Worm (Caenorhabditis elegans): Measurements from ENCODE around the gene srz-19.

Gene srz-19

DNA sequence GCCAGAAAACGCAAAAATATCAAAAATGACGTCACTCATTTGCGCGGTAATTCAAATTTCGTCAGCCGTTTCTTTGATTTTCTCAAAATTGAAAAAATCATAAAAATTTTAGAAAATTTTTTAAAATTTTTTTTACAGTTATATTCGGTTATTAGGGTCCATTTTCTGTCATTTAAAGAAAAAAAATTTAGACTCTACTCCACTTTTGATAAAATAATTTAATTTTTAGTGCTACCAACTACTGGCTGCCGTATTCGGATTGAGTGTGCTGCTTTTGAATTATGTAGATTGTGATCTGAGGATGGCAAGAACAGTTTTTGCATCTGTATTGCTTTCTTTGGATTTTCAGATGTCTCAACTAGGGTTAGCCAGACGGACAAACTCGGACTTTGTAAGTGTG is 43.0 kb downstream of the srz-19 start, which contains the start of gene Y46C8AM.1:
Y46C8AM.1 (plus strand) TSS at position 301 of the 400 bp plus-strand sequence.
- no peak for TF ChIP-seq snpc-4 (tag; optimal IDR thresholded peaks at IDR 0.05)

DNA sequence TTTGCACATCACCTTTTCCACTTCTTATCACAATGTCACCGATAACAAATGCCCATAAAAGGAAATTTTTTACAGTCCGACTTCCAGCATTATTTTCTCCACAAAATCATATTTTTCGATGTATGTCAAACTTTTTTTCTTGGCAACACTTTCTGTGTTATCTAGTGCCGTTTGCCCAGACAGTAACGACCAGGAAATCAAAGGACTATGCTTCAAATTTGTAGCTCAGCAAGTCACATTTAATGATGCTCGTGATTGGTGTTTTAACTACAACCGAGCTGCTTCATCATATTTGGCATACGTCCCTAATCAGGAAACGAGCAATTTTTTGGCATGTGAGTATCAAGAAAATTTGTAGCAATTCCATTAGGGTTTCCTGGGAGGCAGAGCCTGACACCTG is 43.9 kb downstream of the srz-19 start:
- no peak for TF ChIP-seq bed-3 (GFP tag; optimal IDR thresholded peaks at IDR 0.05)
- no peak for TF ChIP-seq blmp-1 (tag; optimal IDR thresholded peaks at IDR 0.05)
- TF ChIP-seq elt-1 (tag; optimal IDR thresholded peaks at IDR 0.05; ENCODE audit: borderline replicate concordance, insufficient read depth), result no peak
- TF ChIP-seq flh-1 (GFP tag; optimal IDR thresholded peaks at IDR 0.05), result no peak
- no peak for TF ChIP-seq cnd-1 (tag; optimal IDR thresholded peaks at IDR 0.05)
- no peak for TF ChIP-seq lsy-2 (tag; optimal IDR thresholded peaks at IDR 0.05)
- TF ChIP-seq mep-1 (tag; optimal IDR thresholded peaks at IDR 0.05), result no peak
- no peak for TF ChIP-seq nhr-76 (tag; optimal IDR thresholded peaks at IDR 0.05)
- no peak for TF ChIP-seq ztf-11 (tag; optimal IDR thresholded peaks at IDR 0.05)
- TF ChIP-seq nhr-12 (tag; optimal IDR thresholded peaks at IDR 0.05), result no peak
- TF ChIP-seq mab-5 (tag; optimal IDR thresholded peaks at IDR 0.05), result no peak
- TF ChIP-seq lin-13 (tag; optimal IDR thresholded peaks at IDR 0.05), result no peak
- TF ChIP-seq unc-62 (GFP tag; optimal IDR thresholded peaks at IDR 0.05), result no peak

DNA sequence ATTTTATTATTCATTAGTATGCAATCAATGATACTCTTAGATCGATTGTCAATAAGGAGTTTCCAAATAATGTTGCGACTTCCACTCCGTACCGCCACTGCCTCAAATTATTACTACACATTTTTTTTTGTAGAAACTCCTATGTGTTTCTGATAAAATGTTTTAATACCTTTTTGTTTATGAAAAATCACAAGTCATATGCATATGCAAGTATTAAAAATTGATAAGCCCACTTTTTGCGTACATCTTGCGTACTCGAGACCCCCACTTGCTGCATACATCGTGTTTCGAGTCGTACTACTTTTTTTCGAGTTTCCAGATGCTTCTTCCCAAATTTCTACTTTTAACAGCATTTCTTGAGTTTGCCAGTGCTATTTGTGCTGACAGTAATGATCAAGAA is 45.4 kb downstream of the srz-19 start, which contains the start of gene clec-76:
clec-76 (plus strand) TSS at position 234 of the 400 bp plus-strand sequence.
- TF ChIP-seq elt-3 (tag; optimal IDR thresholded peaks at IDR 0.05) (no peak), zip-8 (tag; optimal IDR thresholded peaks at IDR 0.05) (no peak), tbx-8 (GFP tag; optimal IDR thresholded peaks at IDR 0.05) (no peak)
